Worm (Caenorhabditis elegans) whole organism, midembryonic: ENCODE data around the gene srw-99.
A peak's percentile ranks its signal among the peaks of the same experiment; 100 is the strongest.

Experiments used
- T22C8.4 ChIP-seq: fragments of 200-800 bp; sonication (Bioruptor generic); IDR thresholded peaks from 2 replicates; pipeline ENCODE4 v1.3.6; 2022; ENCODE audit warnings: missing genetic modification characterization, missing compliant biosample characterization
- cog-1 ChIP-seq: sonication (generic microtip); optimal IDR thresholded peaks from 2 replicates; lab custom pipeline; 2016; ENCODE audit warnings: missing genetic modification characterization, missing compliant biosample characterization
- flt-1 ChIP-seq: fragments of 200-800 bp; sonication (Bioruptor generic); IDR thresholded peaks from 2 replicates; pipeline ENCODE4 v1.3.6; 2022; ENCODE audit warnings: missing genetic modification characterization, missing compliant biosample characterization
- klf-2 ChIP-seq: fragments of 200-800 bp; sonication (Bioruptor generic); conservative IDR thresholded peaks from 2 replicates; pipeline ENCODE4 v1.3.6; 2022; ENCODE audit warnings: missing genetic modification reagents, missing genetic modification characterization, missing compliant biosample characterization
- med-1 ChIP-seq: sonication (generic microtip); optimal IDR thresholded peaks from 2 replicates; lab custom pipeline; 2017; ENCODE audit warnings: missing genetic modification characterization, mild to moderate bottlenecking, missing compliant biosample characterization, antibody characterized with exemption, missing genetic modification reagents; ENCODE audit not compliant: insufficient read depth
- ref-1 ChIP-seq: fragments of 200-800 bp; sonication (Bioruptor generic); conservative IDR thresholded peaks from 2 replicates; pipeline ENCODE4 v1.3.6; 2022; ENCODE audit warnings: missing genetic modification reagents, missing genetic modification characterization, missing compliant biosample characterization
- tab-1 ChIP-seq: fragments of 200-800 bp; sonication (Bioruptor generic); IDR thresholded peaks from 2 replicates; pipeline ENCODE4 v1.3.6; 2022; ENCODE audit warnings: missing genetic modification characterization, missing compliant biosample characterization
- ztf-23 ChIP-seq: fragments of 200-800 bp; sonication (Bioruptor generic); IDR thresholded peaks from 2 replicates; pipeline ENCODE4 v1.3.6; 2022; ENCODE audit warnings: missing genetic modification reagents, missing genetic modification characterization, missing compliant biosample characterization
- ztf-29 ChIP-seq: fragments of 200-800 bp; sonication (Bioruptor generic); IDR thresholded peaks from 2 replicates; pipeline ENCODE4 v1.3.6; 2022; ENCODE audit warnings: missing genetic modification reagents, missing genetic modification characterization, missing compliant biosample characterization

The srw-99 gene

ce11 chrV:1721966-1722365 lies 13.4 kb downstream of the srw-99 start, which contains the start of gene srw-101:
TSS of gene srw-101 (plus strand) at chrV:1722266.
- no peak for TF ChIP-seq ztf-29
- no peak for TF ChIP-seq ref-1 (GFP tag; lab: Robert Waterston, UW)
- no peak for TF ChIP-seq flt-1 (GFP tag; lab: Robert Waterston, UW)
- no peak for TF ChIP-seq T22C8.4 (GFP tag; lab: Robert Waterston, UW)
- no peak for TF ChIP-seq med-1 (GFP tag; lab: Kevin White, UChicago)
- TF ChIP-seq tab-1: no peak

ce11 chrV:1725353-1725752 lies 16.8 kb downstream of the srw-99 start, which contains the start of gene sri-27:
TSS of gene sri-27 (plus strand) at chrV:1725653.
- TF ChIP-seq cog-1 (tag; lab: Kevin White, UChicago) (no peak), tab-1 (no peak), klf-2 (GFP tag; lab: Robert Waterston, UW) (no peak), T22C8.4 (GFP tag; lab: Robert Waterston, UW) (no peak), ztf-23 (GFP tag; lab: Robert Waterston, UW) (no peak), ref-1 (GFP tag; lab: Robert Waterston, UW) (no peak), flt-1 (GFP tag; lab: Robert Waterston, UW) (no peak), med-1 (GFP tag; lab: Kevin White, UChicago) (no peak), ztf-29 (no peak)

- TF ChIP-seq ztf-23 (GFP tag; lab: Robert Waterston, UW): no peak
- TF ChIP-seq med-1 (GFP tag; lab: Kevin White, UChicago): no peak
- TF ChIP-seq ref-1 (GFP tag; lab: Robert Waterston, UW): no peak
- no peak for TF ChIP-seq cog-1 (tag; lab: Kevin White, UChicago)
- TF ChIP-seq T22C8.4 (GFP tag; lab: Robert Waterston, UW): no peak
- no peak for TF ChIP-seq flt-1 (GFP tag; lab: Robert Waterston, UW)
- TF ChIP-seq ztf-29: no peak
- no peak for TF ChIP-seq tab-1
- TF ChIP-seq klf-2 (GFP tag; lab: Robert Waterston, UW): no peak
These were observed 23.4 kb downstream of the srw-99 start, which contains the start of gene gst-21 for ce11 chrV:1731918-1732317. TSS of gene gst-21 (minus strand) at chrV:1732018.

- TF ChIP-seq ztf-23 (GFP tag; lab: Robert Waterston, UW): no peak
- TF ChIP-seq tab-1: no peak
- no peak for TF ChIP-seq T22C8.4 (GFP tag; lab: Robert Waterston, UW)
These were observed 26.0 kb downstream of the srw-99 start, which contains the start of gene str-160 for ce11 chrV:1734569-1734968. TSS of gene str-160 (plus strand) at chrV:1734869.

- TF ChIP-seq T22C8.4 (GFP tag; lab: Robert Waterston, UW) (no peak), flt-1 (GFP tag; lab: Robert Waterston, UW) (no peak), ref-1 (GFP tag; lab: Robert Waterston, UW) (no peak), ztf-29 (no peak), med-1 (GFP tag; lab: Kevin White, UChicago) (no peak), tab-1 (no peak), klf-2 (GFP tag; lab: Robert Waterston, UW) (no peak), ztf-23 (GFP tag; lab: Robert Waterston, UW) (no peak), cog-1 (tag; lab: Kevin White, UChicago) (no peak)
These were observed 32.5 kb downstream of the srw-99 start, which contains the start of gene srab-25 for ce11 chrV:1741074-1741473. TSS of gene srab-25 (minus strand) at chrV:1741174.

- TF ChIP-seq ztf-23 (GFP tag; lab: Robert Waterston, UW): no peak
- no peak for TF ChIP-seq T22C8.4 (GFP tag; lab: Robert Waterston, UW)
- TF ChIP-seq med-1 (GFP tag; lab: Kevin White, UChicago): no peak
- TF ChIP-seq flt-1 (GFP tag; lab: Robert Waterston, UW): no peak
- no peak for TF ChIP-seq tab-1
- peak; percentile 76; the same call in 1 of the 2 replicates for TF ChIP-seq ztf-29
- TF ChIP-seq cog-1 (tag; lab: Kevin White, UChicago): peak; percentile 49
These were observed 34.8 kb downstream of the srw-99 start, which contains the start of gene nhr-256 for ce11 chrV:1743205-1743870. TSS of gene nhr-256 (plus strand) at chrV:1743771.

- no peak for TF ChIP-seq cog-1 (tag; lab: Kevin White, UChicago)
- TF ChIP-seq ref-1 (GFP tag; lab: Robert Waterston, UW): no peak
- no peak for TF ChIP-seq ztf-23 (GFP tag; lab: Robert Waterston, UW)
- TF ChIP-seq flt-1 (GFP tag; lab: Robert Waterston, UW): no peak
- no peak for TF ChIP-seq klf-2 (GFP tag; lab: Robert Waterston, UW)
- TF ChIP-seq med-1 (GFP tag; lab: Kevin White, UChicago): no peak
- no peak for TF ChIP-seq ztf-29
- TF ChIP-seq T22C8.4 (GFP tag; lab: Robert Waterston, UW): no peak
- no peak for TF ChIP-seq tab-1
These were observed 40.5 kb downstream of the srw-99 start, which contains the start of gene ZK697.8 for ce11 chrV:1749053-1749452. TSS of gene ZK697.8 (minus strand) at chrV:1749153.

ce11 chrV:1751449-1751848 lies 42.9 kb downstream of the srw-99 start, which contains the start of gene srh-199:
TSS of gene srh-199 (minus strand) at chrV:1751549.
- TF ChIP-seq ztf-23 (GFP tag; lab: Robert Waterston, UW) (no peak), ztf-29 (no peak), flt-1 (GFP tag; lab: Robert Waterston, UW) (no peak), cog-1 (tag; lab: Kevin White, UChicago) (no peak), med-1 (GFP tag; lab: Kevin White, UChicago) (no peak), T22C8.4 (GFP tag; lab: Robert Waterston, UW) (no peak), ref-1 (GFP tag; lab: Robert Waterston, UW) (no peak), klf-2 (GFP tag; lab: Robert Waterston, UW) (no peak), tab-1 (no peak)

ce11 chrV:1752496-1752895 lies 44.0 kb downstream of the srw-99 start, which contains the start of gene ZK697.1:
TSS of gene ZK697.1 (plus strand) at chrV:1752796.
- TF ChIP-seq ztf-23 (GFP tag; lab: Robert Waterston, UW): no peak
- no peak for TF ChIP-seq med-1 (GFP tag; lab: Kevin White, UChicago)
